Fruit fly (Drosophila melanogaster): ENCODE results near the gene PH4alphaMP.

The PH4alphaMP gene

dm6 chr3R:30450224-30450623 is 45.7 kb downstream of the PH4alphaMP start (continued):
- TF ChIP-seq rib (GFP tag; IDR thresholded peaks at IDR 0.05) = peak; percentile 90
- TF ChIP-seq CG10979 (tag; optimal IDR thresholded peaks at IDR 0.05) = no peak
- peak; percentile 69 for TF ChIP-seq CG10366 (GFP tag; IDR thresholded peaks at IDR 0.05)
- TF ChIP-seq so (GFP tag; IDR thresholded peaks at IDR 0.05) = peak; percentile 56; the same call in 2 of the 3 replicates
- peak in 1 of 2 experiments; percentile 76 for TF ChIP-seq Hr51 (GFP tag; optimal IDR thresholded peaks at IDR 0.05)
- TF ChIP-seq CG10209 (GFP tag; optimal IDR thresholded peaks at IDR 0.05) = peak; percentile 84
- TF ChIP-seq zen2 (GFP tag; IDR thresholded peaks at IDR 0.05; ENCODE audit: partially characterized antibody) = no peak
- TF ChIP-seq Eip74EF (GFP tag; optimal IDR thresholded peaks at IDR 0.05) = no peak
- TF ChIP-seq CG13624 (GFP tag; optimal IDR thresholded peaks at IDR 0.05) = peak; percentile 63
- no peak for TF ChIP-seq CG13424 (tag; optimal IDR thresholded peaks at IDR 0.05)
- no peak for TF ChIP-seq CG30403 (GFP tag; optimal IDR thresholded peaks at IDR 0.05)
- TF ChIP-seq CG34422 (GFP tag; IDR thresholded peaks at IDR 0.05) = peak; percentile 68; the same call in 1 of the 3 replicates
- peak; percentile 48 for TF ChIP-seq bigmax (GFP tag; optimal IDR thresholded peaks at IDR 0.05)
- TF ChIP-seq sens-2 (GFP tag; IDR thresholded peaks at IDR 0.05) = no peak
- no peak for TF ChIP-seq twi (tag; optimal IDR thresholded peaks at IDR 0.05)
- no peak for TF ChIP-seq CG14860 (GFP tag; IDR thresholded peaks at IDR 0.05; ENCODE audit: partially characterized antibody)
- TF ChIP-seq slbo (GFP tag; IDR thresholded peaks at IDR 0.05) = peak; percentile 81
- TF ChIP-seq trem (tag; optimal IDR thresholded peaks at IDR 0.05) = no peak
- TF ChIP-seq CG17612 (GFP tag; IDR thresholded peaks at IDR 0.05) = peak; percentile 72
- peak; percentile 69 for TF ChIP-seq CG10462 (GFP tag; optimal IDR thresholded peaks at IDR 0.05)
- TF ChIP-seq Ssrp (tag; optimal IDR thresholded peaks at IDR 0.05) = no peak
- peak; percentile 62; the same call in 1 of the 2 replicates for TF ChIP-seq peb (GFP tag; IDR thresholded peaks at IDR 0.05)
- TF ChIP-seq ems (GFP tag; optimal IDR thresholded peaks at IDR 0.05) = peak; percentile 75
- peak; percentile 87 for TF ChIP-seq CG10654 (GFP tag; optimal IDR thresholded peaks at IDR 0.05)
- TF ChIP-seq CG12155 (GFP tag; optimal IDR thresholded peaks at IDR 0.05) = peak; percentile 41
- TF ChIP-seq CG1832 (GFP tag; optimal IDR thresholded peaks at IDR 0.05) = peak; percentile 23
- TF ChIP-seq abd-A (tag; optimal IDR thresholded peaks at IDR 0.05) = no peak
- peak; percentile 77 for TF ChIP-seq CG8290 (GFP tag; optimal IDR thresholded peaks at IDR 0.05)
- TF ChIP-seq CG8290 (tag; optimal IDR thresholded peaks at IDR 0.05) = peak; percentile 50 to 79
- peak; percentile 61 for TF ChIP-seq CG31365 (tag; optimal IDR thresholded peaks at IDR 0.05)
- TF ChIP-seq CG18599 (GFP tag; optimal IDR thresholded peaks at IDR 0.05) = peak; percentile 83
- no peak for TF ChIP-seq cad (GFP tag; optimal IDR thresholded peaks at IDR 0.05)
- TF ChIP-seq NK7.1 (GFP tag; optimal IDR thresholded peaks at IDR 0.05) = no peak
- peak; percentile 14; the same call in 1 of the 2 replicates for TF ChIP-seq ttk (GFP tag; IDR thresholded peaks at IDR 0.05)
- TF ChIP-seq tio (GFP tag; optimal IDR thresholded peaks at IDR 0.05) = peak; percentile 88
- peak; percentile 64 for TF ChIP-seq ftz-f1 (GFP tag; optimal IDR thresholded peaks at IDR 0.05)
- TF ChIP-seq fd102C (GFP tag; optimal IDR thresholded peaks at IDR 0.05) = no peak
- peak; percentile 86 for TF ChIP-seq CG3407 (GFP tag; optimal IDR thresholded peaks at IDR 0.05)
- 0 out of 2 replicates have a peak, but pooled peaks have one; percentile 22 for TF ChIP-seq danr (GFP tag; IDR thresholded peaks at IDR 0.05)
- TF ChIP-seq CG4282 (GFP tag; optimal IDR thresholded peaks at IDR 0.05) = peak; percentile 5
- no peak for TF ChIP-seq inv (GFP tag; IDR thresholded peaks at IDR 0.05; ENCODE audit: partially characterized antibody)
- no peak for TF ChIP-seq CG15601 (tag; optimal IDR thresholded peaks at IDR 0.05)
- no peak for TF ChIP-seq CoRest (tag; optimal IDR thresholded peaks at IDR 0.05)
- peak; percentile 22 for TF ChIP-seq CG6654 (GFP tag; optimal IDR thresholded peaks at IDR 0.05)
- no peak for TF ChIP-seq CG12299 (tag; optimal IDR thresholded peaks at IDR 0.05)
- peak; percentile 71 for TF ChIP-seq E2f1 (GFP tag; IDR thresholded peaks at IDR 0.05)
- peak; percentile 72 for TF ChIP-seq gcm2 (GFP tag; optimal IDR thresholded peaks at IDR 0.05)
- TF ChIP-seq CG7963 (GFP tag; IDR thresholded peaks at IDR 0.05; ENCODE audit: partially characterized antibody) = no peak
- peak; percentile 85; the same call in 1 of the 2 replicates for TF ChIP-seq CG11085 (GFP tag; IDR thresholded peaks at IDR 0.05)
- 0 out of 2 replicates have a peak, but pooled peaks have one; percentile 7 for TF ChIP-seq dati (GFP tag; IDR thresholded peaks at IDR 0.05)
